Worm (Caenorhabditis elegans): ENCODE measurements around the gene iff-1.

DNA sequence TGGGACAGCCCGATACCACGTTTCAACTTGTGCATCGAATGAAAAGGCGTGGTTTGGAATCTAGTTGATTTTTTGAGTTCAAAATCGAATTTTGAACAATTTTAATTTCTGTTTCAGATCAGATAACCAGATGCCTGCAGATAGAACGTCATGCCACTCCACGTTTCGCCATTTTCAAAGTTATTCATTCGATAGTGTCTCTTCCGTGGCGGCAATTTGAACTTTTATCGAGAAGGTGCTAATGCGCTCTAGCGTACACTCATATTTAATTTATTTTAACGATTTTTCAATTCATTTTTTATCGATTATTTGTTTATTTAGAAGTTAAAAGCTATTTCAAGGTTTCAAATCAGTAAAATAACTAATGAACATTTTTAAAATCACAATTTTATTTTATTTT lies 28.9 kb upstream of the iff-1 start:
- TF ChIP-seq nhr-47 (tag; optimal IDR thresholded peaks at IDR 0.05) (no peak), unc-30 (tag; optimal IDR thresholded peaks at IDR 0.05) (no peak)

Measured in whole organism, L1 larva.